Worm (Caenorhabditis elegans) whole organism, L1 larva: ENCODE results near the gene T11F8.1.

Source experiments
- ceh-8 ChIP-seq: fragments of 200-800 bp; sonication (Bioruptor generic); optimal IDR thresholded peaks from 2 replicates; lab custom pipeline; 2018; ENCODE audit warnings: mild to moderate bottlenecking, missing genetic modification characterization, moderate library complexity, missing compliant biosample characterization
- lin-14 ChIP-seq: fragments of 200-800 bp; sonication (Bioruptor generic); optimal IDR thresholded peaks from 2 replicates; lab custom pipeline; 2018; ENCODE audit warnings: mild to moderate bottlenecking, missing genetic modification characterization, moderate library complexity, missing compliant biosample characterization
- lin-39 ChIP-seq: fragments of 150-350 bp; optimal IDR thresholded peaks from 2 replicates; lab custom pipeline; 2014; ENCODE audit warnings: missing biosample characterization, missing genetic modification reagents, missing genetic modification characterization
- pqm-1 ChIP-seq: sonication (generic microtip); optimal IDR thresholded peaks from 3 replicates; lab custom pipeline; 2017; ENCODE audit warnings: missing biosample characterization, missing genetic modification characterization
- snpc-4 ChIP-seq: fragments of 150-350 bp; optimal IDR thresholded peaks from 2 replicates; lab custom pipeline; 2014; ENCODE audit warnings: missing biosample characterization, missing genetic modification characterization

DNA sequence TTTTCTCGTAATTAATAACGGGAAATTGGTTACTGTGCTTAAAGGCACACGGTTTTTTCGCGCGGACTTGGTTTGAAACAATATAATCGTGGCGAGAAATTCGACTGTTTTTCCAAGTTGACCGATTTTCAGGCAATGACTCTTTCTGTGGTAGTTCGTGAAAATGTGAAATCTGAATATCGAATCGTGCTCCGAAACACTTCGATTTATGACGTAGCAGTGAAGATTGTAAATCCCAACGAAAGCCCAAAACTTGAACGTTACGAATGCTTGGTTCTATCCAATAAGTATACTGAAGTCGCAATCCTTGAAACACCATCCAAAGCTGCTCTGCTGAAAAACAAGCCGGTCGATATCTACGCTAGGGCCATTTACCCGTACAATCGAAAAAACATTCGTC is 14.7 kb downstream of the T11F8.1 start:
- TF ChIP-seq snpc-4 (tag; lab: Kevin White, UChicago) (no peak), ceh-8 (GFP tag; lab: Kevin White, UChicago) (no peak), lin-39 (tag; lab: Kevin White, UChicago) (no peak), lin-14 (no peak), pqm-1 (no peak)
